Fruit fly (Drosophila melanogaster) whole organism, embryonic: Measurements from ENCODE around the gene bi.

ENCODE experiments used
- B-H2 ChIP-seq: fragments of 200-800 bp; sonication (Bioruptor generic); optimal IDR thresholded peaks from 2 replicates; lab custom pipeline; 2018; ENCODE audit warnings: missing biosample characterization, mild to moderate bottlenecking, missing genetic modification characterization
- C15 ChIP-seq: fragments of 200-800 bp; sonication (Bioruptor generic); IDR thresholded peaks from 3 replicates; pipeline ENCODE4 v1.3.6; 2022; ENCODE audit warnings: missing biosample characterization, missing genetic modification characterization
- CG10321 ChIP-seq: fragments of 200-800 bp; sonication (Bioruptor generic); IDR thresholded peaks from 2 replicates; pipeline ENCODE4 v1.3.6; 2022; ENCODE audit warnings: missing biosample characterization, missing genetic modification characterization
- CG1529 ChIP-seq: fragments of 200-800 bp; sonication (Bioruptor generic); optimal IDR thresholded peaks from 3 replicates; lab custom pipeline; 2018; ENCODE audit warnings: missing biosample characterization, missing genetic modification characterization
- CG16779 ChIP-seq: fragments of 200-800 bp; sonication (Bioruptor generic); IDR thresholded peaks from 2 replicates; pipeline ENCODE4 v1.3.6; 2022; ENCODE audit warnings: missing biosample characterization, missing genetic modification characterization
- CG17328 ChIP-seq: fragments of 200-800 bp; sonication (Bioruptor generic); IDR thresholded peaks from 2 replicates; pipeline ENCODE4 v1.3.6; 2022; ENCODE audit warnings: missing biosample characterization, missing genetic modification characterization
- CG1832 ChIP-seq: fragments of 200-800 bp; sonication (Bioruptor generic); optimal IDR thresholded peaks from 2 replicates; lab custom pipeline; 2017; ENCODE audit warnings: missing biosample characterization, mild to moderate bottlenecking, missing genetic modification characterization, inconsistent platforms
- CG3847 ChIP-seq: fragments of 200-800 bp; sonication (Bioruptor generic); IDR thresholded peaks from 2 replicates; pipeline ENCODE4 v1.3.6; 2022; ENCODE audit warnings: missing biosample characterization, missing genetic modification characterization
- CG3995 ChIP-seq: fragments of 200-800 bp; sonication (Bioruptor generic); optimal IDR thresholded peaks from 3 replicates; lab custom pipeline; 2016; ENCODE audit warnings: missing biosample characterization, missing genetic modification characterization
- CG43689 ChIP-seq: fragments of 200-800 bp; sonication (Bioruptor generic); IDR thresholded peaks from 2 replicates; pipeline ENCODE4 v1.3.6; 2022; ENCODE audit warnings: missing biosample characterization, missing genetic modification characterization
- CG5180 ChIP-seq: fragments of 200-800 bp; sonication (Bioruptor generic); optimal IDR thresholded peaks from 3 replicates; lab custom pipeline; 2017; ENCODE audit warnings: missing biosample characterization, missing genetic modification characterization, mild to moderate bottlenecking, moderate library complexity, missing genetic modification reagents
- CG6654 ChIP-seq: fragments of 200-800 bp; sonication (Bioruptor generic); optimal IDR thresholded peaks from 2 replicates; lab custom pipeline; 2017; ENCODE audit warnings: missing biosample characterization, mild to moderate bottlenecking, missing genetic modification characterization
- CG8924 ChIP-seq: fragments of 200-800 bp; optimal IDR thresholded peaks from 3 replicates; lab custom pipeline; 2019; ENCODE audit warnings: missing biosample characterization, mild to moderate bottlenecking, missing genetic modification characterization, moderate library complexity
- D ChIP-seq, 2 experiments: fragments of 200-800 bp in 1 of 2; fragments of >200 bp in 1 of 2; sonication (Bioruptor generic) in 1 of 2; optimal IDR thresholded peaks; 2 replicates in 1 of 2; 3 replicates in 1 of 2; lab custom pipeline; 2017; ENCODE audit warnings: mild to moderate bottlenecking in 1 of 2, missing biosample characterization in 1 of 2, missing genetic modification characterization in 1 of 2, missing genetic modification reagents in 1 of 2
- Fer1 ChIP-seq: fragments of 200-800 bp; sonication (Bioruptor generic); optimal IDR thresholded peaks from 2 replicates; lab custom pipeline; 2017; ENCODE audit warnings: missing biosample characterization, mild to moderate bottlenecking, missing genetic modification characterization
- H15 ChIP-seq: fragments of 200-800 bp; sonication (Bioruptor generic); IDR thresholded peaks from 3 replicates; pipeline ENCODE4 v1.3.6; 2022; ENCODE audit warnings: missing biosample characterization, missing genetic modification characterization
- HLH3B ChIP-seq: fragments of 200-800 bp; sonication (Bioruptor generic); IDR thresholded peaks from 2 replicates; pipeline ENCODE4 v1.3.6; 2022; ENCODE audit warnings: missing biosample characterization, missing genetic modification characterization
- Hmr ChIP-seq: fragments of 200-800 bp; sonication (Bioruptor generic); optimal IDR thresholded peaks from 3 replicates; lab custom pipeline; 2017; ENCODE audit warnings: mild to moderate bottlenecking, missing biosample characterization, missing genetic modification reagents, missing genetic modification characterization
- Jarid2 ChIP-seq: fragments of 200-800 bp; sonication (Bioruptor generic); optimal IDR thresholded peaks from 3 replicates; lab custom pipeline; 2017; ENCODE audit warnings: mild to moderate bottlenecking, missing biosample characterization, missing genetic modification reagents, missing genetic modification characterization
- Nf-YB ChIP-seq: fragments of 200-800 bp; sonication (Bioruptor generic); optimal IDR thresholded peaks from 3 replicates; lab custom pipeline; 2019; ENCODE audit warnings: missing biosample characterization, mild to moderate bottlenecking, missing genetic modification characterization, moderate library complexity
- Nf-YC ChIP-seq: fragments of 200-800 bp; optimal IDR thresholded peaks from 3 replicates; lab custom pipeline; 2019; ENCODE audit warnings: missing biosample characterization, mild to moderate bottlenecking, missing genetic modification characterization, moderate library complexity
- Six4 ChIP-seq: fragments of 200-800 bp; sonication (Bioruptor generic); optimal IDR thresholded peaks from 2 replicates; lab custom pipeline; 2016; ENCODE audit warnings: missing biosample characterization, missing genetic modification characterization
- Sry-β ChIP-seq: fragments of 200-800 bp; sonication (Bioruptor generic); optimal IDR thresholded peaks from 2 replicates; lab custom pipeline; 2018; ENCODE audit warnings: missing biosample characterization, mild to moderate bottlenecking, missing genetic modification characterization, moderate library complexity
- Stat92E ChIP-seq, 3 experiments: fragments of >200 bp in 2 of 3; fragments of 200-800 bp in 1 of 3; sonication (Bioruptor generic) in 1 of 3; optimal IDR thresholded peaks; 2 replicates each; lab custom pipeline; 2017 to 2019; ENCODE audit warnings: missing biosample characterization in 3 of 3, missing genetic modification characterization in 3 of 3, mild to moderate bottlenecking in 1 of 3, moderate library complexity in 1 of 3
- Trl ChIP-seq, 3 experiments: fragments of >200 bp in 2 of 3; fragments of 200-800 bp in 1 of 3; sonication (Bioruptor generic) in 1 of 3; optimal IDR thresholded peaks; 2 replicates in 1 of 3; 3 replicates in 2 of 3; lab custom pipeline; 2016 to 2017; ENCODE audit warnings: missing biosample characterization in 1 of 3, missing genetic modification characterization in 1 of 3
- ase ChIP-seq: fragments of 200-800 bp; sonication (Bioruptor generic); IDR thresholded peaks from 3 replicates; pipeline ENCODE4 v1.3.6; 2022; ENCODE audit warnings: missing biosample characterization, missing genetic modification characterization
- ash1 ChIP-seq: fragments of 200-800 bp; sonication (Bioruptor generic); optimal IDR thresholded peaks from 2 replicates; lab custom pipeline; 2018; ENCODE audit warnings: missing biosample characterization, mild to moderate bottlenecking, missing genetic modification characterization
- bsh ChIP-seq, 2 experiments: fragments of 200-800 bp; sonication (Bioruptor generic); optimal IDR thresholded peaks; 2 replicates each; lab custom pipeline; 2017 to 2018; ENCODE audit warnings: mild to moderate bottlenecking in 2 of 2, missing biosample characterization in 2 of 2, missing genetic modification characterization in 2 of 2, moderate library complexity in 1 of 2
- cato ChIP-seq: fragments of 200-800 bp; sonication (Bioruptor generic); optimal IDR thresholded peaks from 2 replicates; lab custom pipeline; 2016; ENCODE audit warnings: missing biosample characterization, missing genetic modification characterization, borderline replicate concordance
- crol ChIP-seq: fragments of 200-800 bp; sonication (Bioruptor generic); IDR thresholded peaks from 2 replicates; pipeline ENCODE4 v1.3.6; 2022; ENCODE audit warnings: missing biosample characterization, missing genetic modification characterization
- fd102C ChIP-seq: fragments of 200-800 bp; sonication (Bioruptor generic); optimal IDR thresholded peaks from 2 replicates; lab custom pipeline; 2018; ENCODE audit warnings: missing biosample characterization, mild to moderate bottlenecking, missing genetic modification characterization, moderate library complexity
- fd64A ChIP-seq: fragments of 200-800 bp; sonication (Bioruptor generic); optimal IDR thresholded peaks from 3 replicates; lab custom pipeline; 2018; ENCODE audit warnings: missing biosample characterization, mild to moderate bottlenecking, missing genetic modification characterization
- jigr1 ChIP-seq: fragments of 200-800 bp; sonication (Bioruptor generic); IDR thresholded peaks from 3 replicates; pipeline ENCODE4 v1.3.6; 2022; ENCODE audit warnings: missing biosample characterization, missing genetic modification characterization
- lola ChIP-seq, 3 experiments: fragments of >200 bp in 2 of 3; fragments of 200-800 bp in 1 of 3; sonication (Bioruptor generic) in 1 of 3; optimal IDR thresholded peaks; 2 replicates each; lab custom pipeline; 2017 to 2019; ENCODE audit warnings: missing biosample characterization in 3 of 3, missing genetic modification characterization in 3 of 3, mild to moderate bottlenecking in 1 of 3, moderate library complexity in 1 of 3
- nau ChIP-seq: fragments of 200-800 bp; sonication (Bioruptor generic); optimal IDR thresholded peaks from 3 replicates; lab custom pipeline; 2017; ENCODE audit warnings: missing biosample characterization, mild to moderate bottlenecking, missing genetic modification characterization, missing genetic modification reagents
- nerfin-2 ChIP-seq: fragments of 200-800 bp; sonication (Bioruptor generic); IDR thresholded peaks from 2 replicates; pipeline ENCODE4 v1.3.6; 2022; ENCODE audit warnings: missing biosample characterization, missing genetic modification characterization; ENCODE audit not compliant: partially characterized antibody
- odd ChIP-seq: fragments of 200-800 bp; sonication (Bioruptor generic); optimal IDR thresholded peaks from 2 replicates; lab custom pipeline; 2017; ENCODE audit warnings: missing biosample characterization, mild to moderate bottlenecking, missing genetic modification characterization
- pnt ChIP-seq: fragments of 200-800 bp; sonication (Bioruptor generic); optimal IDR thresholded peaks from 3 replicates; lab custom pipeline; 2016; ENCODE audit warnings: missing biosample characterization, missing genetic modification characterization
- sd ChIP-seq: fragments of 200-800 bp; sonication (Bioruptor generic); optimal IDR thresholded peaks from 3 replicates; lab custom pipeline; 2018; ENCODE audit warnings: missing biosample characterization, mild to moderate bottlenecking, missing genetic modification characterization, moderate library complexity
- sens ChIP-seq: fragments of 200-800 bp; sonication (Bioruptor generic); peaks from one replicate; lab custom pipeline; 2016; ENCODE audit warnings: missing biosample characterization, missing genetic modification characterization
- seq ChIP-seq: fragments of 200-800 bp; sonication (Bioruptor generic); IDR thresholded peaks from 2 replicates; pipeline ENCODE4 v1.3.6; 2022; ENCODE audit warnings: missing biosample characterization, missing genetic modification characterization
- tll ChIP-seq, 2 experiments: fragments of 200-800 bp in 1 of 2; fragments of >200 bp in 1 of 2; sonication (Bioruptor generic) in 1 of 2; optimal IDR thresholded peaks; 2 replicates each; lab custom pipeline; 2017 to 2019; ENCODE audit warnings: missing biosample characterization in 2 of 2, missing genetic modification characterization in 2 of 2, mild to moderate bottlenecking in 1 of 2, moderate library complexity in 1 of 2
- trh ChIP-seq: fragments of 200-800 bp; sonication (Bioruptor generic); optimal IDR thresholded peaks from 2 replicates; lab custom pipeline; 2016; ENCODE audit warnings: missing biosample characterization, missing genetic modification characterization
- vvl ChIP-seq: fragments of 200-800 bp; sonication (Bioruptor generic); IDR thresholded peaks from 2 replicates; pipeline ENCODE4 v1.3.6; 2022; ENCODE audit warnings: missing biosample characterization, missing genetic modification characterization
- zen ChIP-seq: fragments of 200-800 bp; sonication (Bioruptor generic); optimal IDR thresholded peaks from 3 replicates; lab custom pipeline; 2018; ENCODE audit warnings: missing biosample characterization, mild to moderate bottlenecking, missing genetic modification characterization, moderate library complexity

Gene bi

dm6 chrX:4442506-4442905 is 29.9 kb downstream of the bi start:
- no peak for TF ChIP-seq CG5180 (GFP tag; lab: Kevin White, UChicago)
- TF ChIP-seq Jarid2 (GFP tag; lab: Kevin White, UChicago), result no peak
- no peak for TF ChIP-seq tll (GFP tag; optimal IDR thresholded peaks at IDR 0.05; lab: Kevin White, UChicago)
- no peak for TF ChIP-seq nau (GFP tag; lab: Kevin White, UChicago)
- TF ChIP-seq sens (GFP tag; lab: Kevin White, UChicago), result peak; percentile 11
- TF ChIP-seq CG16779 (GFP tag; lab: Robert Waterston, UW), result no peak
- TF ChIP-seq sd (tag; lab: Kevin White, UChicago), result no peak
- TF ChIP-seq crol (GFP tag; lab: Robert Waterston, UW), result 0 out of 2 replicates have a peak, but pooled peaks have one; percentile 31
- no peak for TF ChIP-seq D (optimal IDR thresholded peaks at IDR 0.05; lab: Kevin White, UChicago)
- no peak for TF ChIP-seq D (GFP tag; optimal IDR thresholded peaks at IDR 0.05; lab: Kevin White, UChicago)
- TF ChIP-seq bsh (GFP tag; optimal IDR thresholded peaks at IDR 0.05; lab: Kevin White, UChicago), result peak in 1 of 2 experiments; percentile 15

dm6 chrX:4444810-4445209 is 32.2 kb downstream of the bi start:
- TF ChIP-seq pnt, result no peak
- TF ChIP-seq CG1832 (GFP tag; lab: Kevin White, UChicago), result peak; percentile 64
- peak; percentile 23 for TF ChIP-seq sens (GFP tag; lab: Kevin White, UChicago)
- TF ChIP-seq Trl (optimal IDR thresholded peaks at IDR 0.05; lab: Kevin White, UChicago), result no peak
- TF ChIP-seq Trl (GFP tag; optimal IDR thresholded peaks at IDR 0.05; lab: Kevin White, UChicago), result no peak
- TF ChIP-seq Nf-YC (tag; lab: Kevin White, UChicago), result peak; percentile 59
- TF ChIP-seq CG10321, result peak; percentile 89
- TF ChIP-seq Nf-YB (GFP tag; lab: Kevin White, UChicago), result peak; percentile 4
- peak; percentile 59 for TF ChIP-seq crol (GFP tag; lab: Robert Waterston, UW)

- peak in 1 of 3 experiments; percentile 64 for TF ChIP-seq lola (GFP tag; optimal IDR thresholded peaks at IDR 0.05; lab: Kevin White, UChicago)
- TF ChIP-seq nerfin-2 (GFP tag; lab: Robert Waterston, UW), result no peak
- TF ChIP-seq sd (tag; lab: Kevin White, UChicago), result peak; percentile 17
- TF ChIP-seq trh, result no peak
- TF ChIP-seq Fer1, result no peak
- TF ChIP-seq seq (GFP tag; lab: Robert Waterston, UW), result peak; percentile 27; the same call in 1 of the 2 replicates
- TF ChIP-seq jigr1 (GFP tag; lab: Robert Waterston, UW), result 0 out of 3 replicates have a peak, but pooled peaks have one; percentile 45
- no peak for TF ChIP-seq Sry-β (GFP tag; lab: Kevin White, UChicago)
- TF ChIP-seq cato (GFP tag; lab: Kevin White, UChicago), result no peak
- TF ChIP-seq crol (GFP tag; lab: Robert Waterston, UW), result peak; percentile 76
- peak; percentile 81 for TF ChIP-seq HLH3B (GFP tag; lab: Robert Waterston, UW)
- TF ChIP-seq CG3847, result peak; percentile 75
- TF ChIP-seq zen (tag; lab: Kevin White, UChicago), result peak; percentile 22
- peak; percentile 76; the same call in 2 of the 3 replicates for TF ChIP-seq ase
- TF ChIP-seq Stat92E (GFP tag; optimal IDR thresholded peaks at IDR 0.05; lab: Kevin White, UChicago), result no peak
- TF ChIP-seq CG3995 (GFP tag; lab: Kevin White, UChicago), result peak; percentile 3
- TF ChIP-seq vvl (GFP tag; lab: Robert Waterston, UW), result peak; percentile 83
- peak; percentile 13 for TF ChIP-seq CG1529 (GFP tag; lab: Kevin White, UChicago)
- peak; percentile 54 for TF ChIP-seq CG8924 (tag; lab: Kevin White, UChicago)
- TF ChIP-seq B-H2 (GFP tag; lab: Kevin White, UChicago), result no peak
- TF ChIP-seq CG17328 (GFP tag; lab: Robert Waterston, UW), result peak; percentile 75
- peak; percentile 82 for TF ChIP-seq H15 (GFP tag; lab: Robert Waterston, UW)
- peak; percentile 51 for TF ChIP-seq Hmr
- TF ChIP-seq CG6654 (GFP tag; lab: Kevin White, UChicago), result peak; percentile 35
- peak; percentile 36 for TF ChIP-seq odd (GFP tag; lab: Kevin White, UChicago)
- TF ChIP-seq fd64A, result no peak
- TF ChIP-seq C15 (GFP tag; lab: Robert Waterston, UW), result peak; percentile 73; the same call in 1 of the 3 replicates
- peak; percentile 35; the same call in 1 of the 2 replicates for TF ChIP-seq CG43689 (GFP tag; lab: Robert Waterston, UW)
- TF ChIP-seq Six4 (GFP tag; lab: Kevin White, UChicago), result peak; percentile 36
- TF ChIP-seq ash1, result no peak
- no peak for TF ChIP-seq fd102C (GFP tag; lab: Kevin White, UChicago)
Observed at dm6 chrX:4446009-4446408, 33.4 kb downstream of the bi start.
